Fruit fly (Drosophila melanogaster) whole organism: ENCODE results near the gene CG15169.

Source experiments
- CG8478 ChIP-seq: fragments of >200 bp; optimal IDR thresholded peaks from 2 replicates; lab custom pipeline; 2018; ENCODE audit warnings: inconsistent platforms
- Dll ChIP-seq: fragments of >200 bp; optimal IDR thresholded peaks from 2 replicates; lab custom pipeline; 2017
- EcR ChIP-seq, 2 experiments: fragments of >200 bp; optimal IDR thresholded peaks; 2 replicates each; lab custom pipeline; 2017; ENCODE audit warnings: missing biosample characterization in 2 of 2, missing genetic modification characterization in 2 of 2, missing genetic modification reagents in 2 of 2
- pan ChIP-seq: fragments of >200 bp; optimal IDR thresholded peaks from 2 replicates; lab custom pipeline; 2017
- psq ChIP-seq: fragments of >200 bp; optimal IDR thresholded peaks from 2 replicates; lab custom pipeline; 2017
- usp ChIP-seq: fragments of >200 bp; optimal IDR thresholded peaks from 2 replicates; lab custom pipeline; 2017; ENCODE audit warnings: missing biosample characterization, missing genetic modification characterization, mixed read lengths

The CG15169 gene

dm6 chr2L:18992196-18992595, 1.4 kb downstream of the CG15169 start, which contains the start of gene CG46465:
Gene CG46465 (plus strand): TSS chr2L:18992496.
- no peak for TF ChIP-seq psq (lab: Kevin White, UChicago)
- no peak for TF ChIP-seq pan (lab: Kevin White, UChicago)
- no peak for TF ChIP-seq EcR (GFP tag; optimal IDR thresholded peaks at IDR 0.05; lab: Kevin White, UChicago)
- TF ChIP-seq usp, result no peak
- no peak for TF ChIP-seq CG8478 (lab: Kevin White, UChicago)
- no peak for TF ChIP-seq Dll (lab: Kevin White, UChicago)

dm6 chr2L:18995660-18996417, 5.0 kb downstream of the CG15169 start, which contains the start of gene CG10650:
Gene CG10650 (minus strand): TSS chr2L:18995934.
- TF ChIP-seq Dll (lab: Kevin White, UChicago) (no peak), EcR (GFP tag; optimal IDR thresholded peaks at IDR 0.05; lab: Kevin White, UChicago) (no peak), psq (lab: Kevin White, UChicago) (no peak)

- TF ChIP-seq Dll (lab: Kevin White, UChicago), result no peak
- TF ChIP-seq EcR (GFP tag; optimal IDR thresholded peaks at IDR 0.05; lab: Kevin White, UChicago), result no peak
- no peak for TF ChIP-seq usp
- TF ChIP-seq pan (lab: Kevin White, UChicago), result no peak
- TF ChIP-seq CG8478 (lab: Kevin White, UChicago), result no peak
- no peak for TF ChIP-seq psq (lab: Kevin White, UChicago)
Observed at dm6 chr2L:18997148-18997547, 6.3 kb downstream of the CG15169 start, which contains the start of gene CG31792. Gene CG31792 (plus strand): TSS chr2L:18997448.

- TF ChIP-seq pan (lab: Kevin White, UChicago), result no peak
- no peak for TF ChIP-seq EcR (GFP tag; optimal IDR thresholded peaks at IDR 0.05; lab: Kevin White, UChicago)
- TF ChIP-seq Dll (lab: Kevin White, UChicago), result no peak
- no peak for TF ChIP-seq usp
- no peak for TF ChIP-seq CG8478 (lab: Kevin White, UChicago)
- TF ChIP-seq psq (lab: Kevin White, UChicago), result no peak
Observed at dm6 chr2L:19002468-19002867, 11.6 kb downstream of the CG15169 start.

- TF ChIP-seq EcR (GFP tag; optimal IDR thresholded peaks at IDR 0.05; lab: Kevin White, UChicago) (no peak), CG8478 (lab: Kevin White, UChicago) (no peak), Dll (lab: Kevin White, UChicago) (no peak), usp (no peak), psq (lab: Kevin White, UChicago) (no peak), pan (lab: Kevin White, UChicago) (no peak)
Observed at dm6 chr2L:19002959-19003371, 12.1 kb downstream of the CG15169 start, which contains the start of gene CG31793. Gene CG31793 (plus strand): TSS chr2L:19003367.

dm6 chr2L:19009130-19009529, 18.3 kb downstream of the CG15169 start, which contains the start of gene RpL30:
Gene RpL30 (minus strand): TSS chr2L:19009306.
- TF ChIP-seq Dll (lab: Kevin White, UChicago) (no peak), pan (lab: Kevin White, UChicago) (no peak), EcR (GFP tag; optimal IDR thresholded peaks at IDR 0.05; lab: Kevin White, UChicago) (no peak), psq (lab: Kevin White, UChicago) (no peak), usp (no peak), CG8478 (lab: Kevin White, UChicago) (no peak)

dm6 chr2L:19010037-19010436, 19.2 kb downstream of the CG15169 start:
- TF ChIP-seq psq (lab: Kevin White, UChicago), result no peak
- no peak for TF ChIP-seq usp
- TF ChIP-seq CG8478 (lab: Kevin White, UChicago), result no peak
- TF ChIP-seq pan (lab: Kevin White, UChicago), result no peak
- no peak for TF ChIP-seq EcR (GFP tag; optimal IDR thresholded peaks at IDR 0.05; lab: Kevin White, UChicago)
- TF ChIP-seq Dll (lab: Kevin White, UChicago), result no peak

dm6 chr2L:19010566-19010965, 19.7 kb downstream of the CG15169 start, which contains the start of gene robl37BC:
Gene robl37BC (plus strand): TSS chr2L:19010866.
- TF ChIP-seq EcR (GFP tag; optimal IDR thresholded peaks at IDR 0.05; lab: Kevin White, UChicago) (no peak), usp (no peak), psq (lab: Kevin White, UChicago) (no peak), Dll (lab: Kevin White, UChicago) (no peak), pan (lab: Kevin White, UChicago) (no peak), CG8478 (lab: Kevin White, UChicago) (no peak)

- TF ChIP-seq CG8478 (lab: Kevin White, UChicago) (no peak), pan (lab: Kevin White, UChicago) (peak; percentile 62)
Observed at dm6 chr2L:19011895-19012645, 21.2 kb downstream of the CG15169 start.

- no peak for TF ChIP-seq psq (lab: Kevin White, UChicago)
- no peak for TF ChIP-seq EcR (GFP tag; optimal IDR thresholded peaks at IDR 0.05; lab: Kevin White, UChicago)
- no peak for TF ChIP-seq Dll (lab: Kevin White, UChicago)
- no peak for TF ChIP-seq CG8478 (lab: Kevin White, UChicago)
- no peak for TF ChIP-seq usp
- no peak for TF ChIP-seq pan (lab: Kevin White, UChicago)
Observed at dm6 chr2L:19012776-19013328, 22.0 kb downstream of the CG15169 start.
